Fruit fly (Drosophila melanogaster): ENCODE measurements around the gene Arts.

The Arts gene

dm6 chr3L:16635566-16636210, 33.0 kb downstream of the Arts start (continued):
- no peak for TF ChIP-seq gcm2 (GFP tag; optimal IDR thresholded peaks at IDR 0.05)
- no peak for TF ChIP-seq inv (GFP tag; IDR thresholded peaks at IDR 0.05; ENCODE audit: partially characterized antibody)
- peak; percentile 12 for TF ChIP-seq bcd (GFP tag; optimal IDR thresholded peaks at IDR 0.05)
- no peak for TF ChIP-seq CG14860 (GFP tag; IDR thresholded peaks at IDR 0.05; ENCODE audit: partially characterized antibody)

dm6 chr3L:16638639-16639388, 36.2 kb downstream of the Arts start:
- TF ChIP-seq toy (GFP tag; IDR thresholded peaks at IDR 0.05) (no peak), CG15479 (GFP tag; optimal IDR thresholded peaks at IDR 0.05) (peak; percentile 12)

dm6 chr3L:16640509-16641068, 37.9 kb downstream of the Arts start:
- TF ChIP-seq unc-4 (GFP tag; IDR thresholded peaks at IDR 0.05; ENCODE audit: partially characterized antibody): no peak
- no peak for TF ChIP-seq Bdp1 (GFP tag; optimal IDR thresholded peaks at IDR 0.05)
- no peak for TF ChIP-seq gfzf (GFP tag; optimal IDR thresholded peaks at IDR 0.05)
- no peak for TF ChIP-seq otp (GFP tag; IDR thresholded peaks at IDR 0.05)
- TF ChIP-seq chif (GFP tag; optimal IDR thresholded peaks at IDR 0.05): no peak
- TF ChIP-seq Tbp (GFP tag; optimal IDR thresholded peaks at IDR 0.05): no peak
- TF ChIP-seq CG7745 (tag; optimal IDR thresholded peaks at IDR 0.05): peak; percentile 76
- TF ChIP-seq Abd-B (GFP tag; optimal IDR thresholded peaks at IDR 0.05): no peak
- no peak for TF ChIP-seq CG6654 (GFP tag; optimal IDR thresholded peaks at IDR 0.05)
- TF ChIP-seq sim (GFP tag; IDR thresholded peaks at IDR 0.05): no peak
- no peak for TF ChIP-seq ranshi (GFP tag; IDR thresholded peaks at IDR 0.05)
- no peak for TF ChIP-seq tna (GFP tag; IDR thresholded peaks at IDR 0.05; ENCODE audit: partially characterized antibody)
- TF ChIP-seq pita (GFP tag; optimal IDR thresholded peaks at IDR 0.05): no peak
- no peak for TF ChIP-seq CG13123 (GFP tag; optimal IDR thresholded peaks at IDR 0.05)
- no peak for TF ChIP-seq CG14014 (GFP tag; IDR thresholded peaks at IDR 0.05)
- no peak for TF ChIP-seq vfl (GFP tag; optimal IDR thresholded peaks at IDR 0.05)
- no peak for TF ChIP-seq CG17612 (GFP tag; IDR thresholded peaks at IDR 0.05)
- no peak for TF ChIP-seq NfI (GFP tag; optimal IDR thresholded peaks at IDR 0.05)
- no peak for TF ChIP-seq row (GFP tag; IDR thresholded peaks at IDR 0.05)
- TF ChIP-seq Stat92E (GFP tag; optimal IDR thresholded peaks at IDR 0.05): no peak
- TF ChIP-seq CG15696 (tag; optimal IDR thresholded peaks at IDR 0.05): peak; percentile 84
- TF ChIP-seq CG16815 (GFP tag; optimal IDR thresholded peaks at IDR 0.05): peak; percentile 9
- TF ChIP-seq Atf6 (GFP tag; IDR thresholded peaks at IDR 0.05): no peak
- no peak for TF ChIP-seq pros (GFP tag; optimal IDR thresholded peaks at IDR 0.05)
- TF ChIP-seq Camta (GFP tag; optimal IDR thresholded peaks at IDR 0.05): no peak
- TF ChIP-seq Blimp-1 (GFP tag; optimal IDR thresholded peaks at IDR 0.05): peak; percentile 54
- no peak for TF ChIP-seq CG11093 (GFP tag; IDR thresholded peaks at IDR 0.05)
- no peak for TF ChIP-seq NC2β (GFP tag; optimal IDR thresholded peaks at IDR 0.05)
- no peak for TF ChIP-seq Dp (GFP tag; optimal IDR thresholded peaks at IDR 0.05)
- TF ChIP-seq CG3847 (GFP tag; IDR thresholded peaks at IDR 0.05): no peak
- TF ChIP-seq CG12744 (GFP tag; optimal IDR thresholded peaks at IDR 0.05): no peak
- no peak for TF ChIP-seq GATAe (GFP tag; conservative IDR thresholded peaks at IDR 0.05)
- TF ChIP-seq Gug (GFP tag; IDR thresholded peaks at IDR 0.05): no peak
- TF ChIP-seq sr (GFP tag; IDR thresholded peaks at IDR 0.05): no peak
- no peak for TF ChIP-seq sc (optimal IDR thresholded peaks at IDR 0.05)
- peak; percentile 66 for TF ChIP-seq sc (GFP tag; optimal IDR thresholded peaks at IDR 0.05)
- no peak for TF ChIP-seq Atf3 (GFP tag; optimal IDR thresholded peaks at IDR 0.05)
- TF ChIP-seq CG42726 (GFP tag; IDR thresholded peaks at IDR 0.05; ENCODE audit: partially characterized antibody): no peak

Measured in whole organism, embryonic.